Fruit fly (Drosophila melanogaster) whole organism, embryonic: Measurements from ENCODE around the gene Vav.

Experiments
- Abd-B ChIP-seq: fragments of 200-800 bp; sonication (Bioruptor generic); optimal IDR thresholded peaks from 2 replicates; lab custom pipeline; 2018; ENCODE audit warnings: missing biosample characterization, mild to moderate bottlenecking, missing genetic modification characterization, moderate library complexity
- Adf1 ChIP-seq: fragments of 200-800 bp; sonication (Bioruptor generic); IDR thresholded peaks from 2 replicates; pipeline ENCODE4 v1.3.6; 2022; ENCODE audit warnings: missing biosample characterization, missing genetic modification characterization
- CG10431 ChIP-seq: fragments of 200-800 bp; sonication (Bioruptor generic); optimal IDR thresholded peaks from 3 replicates; lab custom pipeline; 2018; ENCODE audit warnings: missing biosample characterization, mild to moderate bottlenecking, missing genetic modification characterization
- CG10565 ChIP-seq: fragments of 200-800 bp; sonication (Bioruptor generic); optimal IDR thresholded peaks from 3 replicates; lab custom pipeline; 2016; ENCODE audit warnings: missing biosample characterization, mild to moderate bottlenecking, missing genetic modification characterization
- CG11456 ChIP-seq: fragments of 200-800 bp; sonication (Bioruptor generic); IDR thresholded peaks from 3 replicates; pipeline ENCODE4 v1.3.6; 2022; ENCODE audit warnings: missing biosample characterization, missing genetic modification characterization
- CG11504 ChIP-seq: fragments of 200-800 bp; sonication (Bioruptor generic); optimal IDR thresholded peaks from 3 replicates; lab custom pipeline; 2019; ENCODE audit warnings: missing biosample characterization, mild to moderate bottlenecking, missing genetic modification characterization, moderate library complexity
- CG12299 ChIP-seq: fragments of 200-800 bp; sonication (Bioruptor generic); optimal IDR thresholded peaks from 2 replicates; lab custom pipeline; 2018; ENCODE audit warnings: missing biosample characterization, mild to moderate bottlenecking, missing genetic modification characterization
- CG12769 ChIP-seq: fragments of 200-800 bp; sonication (Bioruptor generic); optimal IDR thresholded peaks from 2 replicates; lab custom pipeline; 2019; ENCODE audit warnings: missing biosample characterization, mild to moderate bottlenecking, missing genetic modification characterization, moderate library complexity
- CG16779 ChIP-seq: fragments of 200-800 bp; sonication (Bioruptor generic); IDR thresholded peaks from 2 replicates; pipeline ENCODE4 v1.3.6; 2022; ENCODE audit warnings: missing biosample characterization, missing genetic modification characterization
- CG17186 ChIP-seq: fragments of 200-800 bp; sonication (Bioruptor generic); optimal IDR thresholded peaks from 3 replicates; lab custom pipeline; 2017; ENCODE audit warnings: missing biosample characterization, missing genetic modification reagents, missing genetic modification characterization
- CG18011 ChIP-seq: fragments of 200-800 bp; sonication (Bioruptor generic); optimal IDR thresholded peaks from 2 replicates; lab custom pipeline; 2017; ENCODE audit warnings: missing biosample characterization, missing genetic modification characterization, mild to moderate bottlenecking, moderate library complexity, missing genotype
- CG18619 ChIP-seq: fragments of 200-800 bp; sonication (Bioruptor generic); optimal IDR thresholded peaks from 3 replicates; lab custom pipeline; 2017; ENCODE audit warnings: missing biosample characterization, mild to moderate bottlenecking, missing genetic modification characterization
- CG2199 ChIP-seq: fragments of 200-800 bp; sonication (Bioruptor generic); IDR thresholded peaks from 3 replicates; pipeline ENCODE4 v1.3.6; 2022; ENCODE audit warnings: missing biosample characterization, missing genetic modification characterization
- CG2875 ChIP-seq: fragments of 200-800 bp; sonication (Bioruptor generic); optimal IDR thresholded peaks from 2 replicates; lab custom pipeline; 2017; ENCODE audit warnings: missing biosample characterization, mild to moderate bottlenecking, missing genetic modification characterization, missing genetic modification reagents
- CG30020 ChIP-seq: fragments of 200-800 bp; optimal IDR thresholded peaks from 2 replicates; lab custom pipeline; 2019; ENCODE audit warnings: missing biosample characterization, mild to moderate bottlenecking, missing genetic modification characterization, moderate library complexity
- CG34224 ChIP-seq: fragments of 200-800 bp; sonication (Bioruptor generic); IDR thresholded peaks from 3 replicates; pipeline ENCODE4 v1.3.6; 2022; ENCODE audit warnings: missing biosample characterization, missing genetic modification characterization; ENCODE audit not compliant: partially characterized antibody
- CG3726 ChIP-seq: fragments of 200-800 bp; sonication (Bioruptor generic); IDR thresholded peaks from 3 replicates; pipeline ENCODE4, ENCODE4 v1.3.6; 2022; ENCODE audit warnings: missing biosample characterization, missing genetic modification characterization
- CG3838 ChIP-seq: fragments of 200-800 bp; sonication (Bioruptor generic); optimal IDR thresholded peaks from 3 replicates; lab custom pipeline; 2016; ENCODE audit warnings: missing biosample characterization, missing genetic modification characterization
- CG42726 ChIP-seq: fragments of 200-800 bp; sonication (Bioruptor generic); IDR thresholded peaks from 2 replicates; pipeline ENCODE4 v1.3.6; 2022; ENCODE audit warnings: missing biosample characterization, missing genetic modification characterization; ENCODE audit not compliant: partially characterized antibody
- CG4404 ChIP-seq: fragments of 200-800 bp; sonication (Bioruptor generic); IDR thresholded peaks from 2 replicates; pipeline ENCODE4 v1.3.6; 2022; ENCODE audit warnings: missing biosample characterization, missing genetic modification characterization
- CG6254 ChIP-seq: fragments of 200-800 bp; sonication (Bioruptor generic); optimal IDR thresholded peaks from 3 replicates; lab custom pipeline; 2017; ENCODE audit warnings: mild to moderate bottlenecking, missing biosample characterization, missing genetic modification reagents, missing genetic modification characterization
- CG9797 ChIP-seq: fragments of 200-800 bp; sonication (Bioruptor generic); optimal IDR thresholded peaks from 3 replicates; lab custom pipeline; 2018; ENCODE audit warnings: missing biosample characterization, mild to moderate bottlenecking, missing genetic modification characterization
- CG9817 ChIP-seq: fragments of 200-800 bp; sonication (Bioruptor generic); optimal IDR thresholded peaks from 2 replicates; lab custom pipeline; 2018; ENCODE audit warnings: missing biosample characterization, mild to moderate bottlenecking, missing genetic modification characterization, moderate library complexity
- CkIIα-i1 ChIP-seq: fragments of 200-800 bp; sonication (Bioruptor generic); IDR thresholded peaks from 2 replicates; pipeline ENCODE4 v1.3.6; 2022; ENCODE audit warnings: missing biosample characterization, missing genetic modification characterization
- Dp ChIP-seq: fragments of 200-800 bp; sonication (Bioruptor generic); optimal IDR thresholded peaks from 2 replicates; lab custom pipeline; 2018; ENCODE audit warnings: missing biosample characterization, mild to moderate bottlenecking, missing genetic modification characterization, moderate library complexity
- Dref ChIP-seq: fragments of 200-800 bp; sonication (Bioruptor generic); IDR thresholded peaks from 2 replicates; pipeline ENCODE4 v1.3.6; 2022; ENCODE audit warnings: missing biosample characterization, missing genetic modification characterization
- E2f2 ChIP-seq: fragments of 200-800 bp; sonication (Bioruptor generic); IDR thresholded peaks from 2 replicates; pipeline ENCODE4 v1.3.6; 2022; ENCODE audit warnings: missing biosample characterization, missing genetic modification characterization
- Ets65A ChIP-seq: fragments of 200-800 bp; sonication (Bioruptor generic); peaks from one replicate; lab custom pipeline; 2016; ENCODE audit warnings: missing biosample characterization, missing genetic modification characterization
- Gsc ChIP-seq: fragments of 200-800 bp; sonication (Bioruptor generic); IDR thresholded peaks from 2 replicates; pipeline ENCODE4 v1.3.6; 2022; ENCODE audit warnings: missing biosample characterization, missing genetic modification characterization
- Hr39 ChIP-seq: fragments of >200 bp; optimal IDR thresholded peaks from 2 replicates; lab custom pipeline; 2017
- Mrtf ChIP-seq: fragments of 200-800 bp; sonication (Bioruptor generic); IDR thresholded peaks from 3 replicates; pipeline ENCODE4 v1.3.6; 2022; ENCODE audit warnings: missing biosample characterization, missing genetic modification characterization
- Scr ChIP-seq: fragments of 200-800 bp; sonication (Bioruptor generic); IDR thresholded peaks from 2 replicates; pipeline ENCODE4 v1.3.6; 2022; ENCODE audit warnings: missing biosample characterization, missing genetic modification characterization; ENCODE audit not compliant: partially characterized antibody
- Sry-β ChIP-seq: fragments of 200-800 bp; sonication (Bioruptor generic); optimal IDR thresholded peaks from 2 replicates; lab custom pipeline; 2018; ENCODE audit warnings: missing biosample characterization, mild to moderate bottlenecking, missing genetic modification characterization, moderate library complexity
- TFAM ChIP-seq: fragments of 200-800 bp; sonication (Bioruptor generic); optimal IDR thresholded peaks from 2 replicates; lab custom pipeline; 2017; ENCODE audit warnings: missing biosample characterization, missing genetic modification characterization, inconsistent platforms
- az2 ChIP-seq: fragments of 200-800 bp; sonication (Bioruptor generic); optimal IDR thresholded peaks from 3 replicates; lab custom pipeline; 2016; ENCODE audit warnings: missing biosample characterization, missing genetic modification characterization
- btn ChIP-seq: fragments of 200-800 bp; sonication (Bioruptor generic); optimal IDR thresholded peaks from 2 replicates; lab custom pipeline; 2016; ENCODE audit warnings: missing biosample characterization, missing genetic modification characterization
- en ChIP-seq: fragments of 200-800 bp; sonication (Bioruptor generic); optimal IDR thresholded peaks from 2 replicates; lab custom pipeline; 2016; ENCODE audit warnings: missing biosample characterization, missing genetic modification characterization
- fru ChIP-seq: fragments of >200 bp; optimal IDR thresholded peaks from 2 replicates; lab custom pipeline; 2017
- gfzf ChIP-seq: fragments of 200-800 bp; sonication (Bioruptor generic); optimal IDR thresholded peaks from 2 replicates; lab custom pipeline; 2016; ENCODE audit warnings: missing biosample characterization, mild to moderate bottlenecking, missing genetic modification characterization, moderate library complexity
- h ChIP-seq: fragments of >200 bp; optimal IDR thresholded peaks from 2 replicates; lab custom pipeline; 2017
- hth ChIP-seq: fragments of >200 bp; optimal IDR thresholded peaks from 2 replicates; lab custom pipeline; 2017; ENCODE audit warnings: inconsistent platforms
- lmd ChIP-seq: fragments of 200-800 bp; sonication (Bioruptor generic); IDR thresholded peaks from 2 replicates; pipeline ENCODE4 v1.3.6; 2022; ENCODE audit warnings: missing biosample characterization, missing genetic modification characterization
- odd ChIP-seq: fragments of 200-800 bp; sonication (Bioruptor generic); optimal IDR thresholded peaks from 2 replicates; lab custom pipeline; 2017; ENCODE audit warnings: missing biosample characterization, mild to moderate bottlenecking, missing genetic modification characterization
- pb ChIP-seq: fragments of 200-800 bp; sonication (Bioruptor generic); optimal IDR thresholded peaks from 3 replicates; lab custom pipeline; 2016; ENCODE audit warnings: missing biosample characterization, missing genetic modification characterization
- rib ChIP-seq: fragments of 200-800 bp; sonication (Bioruptor generic); IDR thresholded peaks from 2 replicates; pipeline ENCODE4 v1.3.6; 2022; ENCODE audit warnings: missing biosample characterization, missing genetic modification characterization
- ro ChIP-seq: fragments of 200-800 bp; sonication (Bioruptor generic); IDR thresholded peaks from 2 replicates; pipeline ENCODE4 v1.3.6; 2022; ENCODE audit warnings: missing biosample characterization, missing genetic modification characterization
- sd ChIP-seq: fragments of 200-800 bp; sonication (Bioruptor generic); optimal IDR thresholded peaks from 3 replicates; lab custom pipeline; 2018; ENCODE audit warnings: missing biosample characterization, mild to moderate bottlenecking, missing genetic modification characterization, moderate library complexity
- tio ChIP-seq: fragments of 200-800 bp; sonication (Bioruptor generic); optimal IDR thresholded peaks from 2 replicates; lab custom pipeline; 2017; ENCODE audit warnings: missing biosample characterization, missing genetic modification characterization, inconsistent platforms
- trem ChIP-seq: fragments of 200-800 bp; optimal IDR thresholded peaks from 3 replicates; lab custom pipeline; 2019; ENCODE audit warnings: missing biosample characterization, mild to moderate bottlenecking, missing genetic modification characterization, moderate library complexity
- yki ChIP-seq: fragments of >200 bp; optimal IDR thresholded peaks from 3 replicates; lab custom pipeline; 2018

The Vav gene

DNA sequence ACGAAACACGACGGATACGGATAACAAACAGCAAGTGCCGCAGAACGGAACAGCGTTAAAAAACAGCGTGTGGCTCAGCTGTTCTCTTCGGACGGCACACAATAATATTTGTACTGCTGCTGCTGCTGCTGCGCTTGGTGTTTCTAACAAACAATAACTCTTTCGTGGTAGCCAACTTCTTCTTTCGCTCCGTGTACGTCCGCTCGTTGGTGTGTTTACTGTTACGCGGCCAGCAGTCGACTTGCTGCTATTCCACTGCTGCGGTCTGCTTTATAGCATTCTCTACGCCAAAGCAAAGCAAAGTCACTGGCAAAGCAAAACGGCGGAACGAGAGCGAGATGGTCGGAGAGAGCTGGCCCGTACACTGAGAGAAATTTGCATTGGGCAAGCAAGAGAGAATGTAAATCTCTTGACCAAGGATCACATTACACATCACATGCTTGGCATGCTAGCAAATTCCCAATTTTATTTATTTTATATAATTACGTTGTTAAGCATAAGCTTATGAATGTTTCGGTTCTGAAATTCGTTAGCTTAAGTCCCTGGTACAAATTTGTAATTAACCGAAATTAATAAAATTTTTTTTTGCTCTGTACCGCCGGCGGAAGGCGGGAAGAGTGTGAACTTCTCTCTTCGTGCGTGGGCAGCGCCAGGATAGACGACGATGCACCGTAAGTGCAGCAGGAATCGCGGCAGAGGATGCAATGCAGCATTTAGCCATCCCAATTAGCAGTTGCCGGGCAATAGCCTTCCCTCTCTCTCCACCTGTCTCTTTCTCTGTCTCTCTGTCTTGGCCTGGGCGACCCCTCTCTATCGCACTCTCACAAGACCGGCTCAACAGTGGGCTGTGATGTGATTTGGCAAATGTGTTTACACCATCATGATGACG is 60.4 kb downstream of the Vav start, which contains the start of gene out (continued):
- TF ChIP-seq CG34224, result no peak
- peak; percentile 39 for TF ChIP-seq Sry-β (GFP tag; lab: Kevin White, UChicago)
- peak; percentile 75 for TF ChIP-seq CG18011 (GFP tag; lab: Kevin White, UChicago)
- 0 out of 2 replicates have a peak, but pooled peaks have one; percentile 28 for TF ChIP-seq Dref (GFP tag; lab: Robert Waterston, UW)
- peak; percentile 86 for TF ChIP-seq ro (GFP tag; lab: Robert Waterston, UW)
- TF ChIP-seq CG17186 (GFP tag; lab: Kevin White, UChicago), result peak; percentile 51
- peak; percentile 24 for TF ChIP-seq yki (lab: Kevin White, UChicago)
- TF ChIP-seq Mrtf (GFP tag; lab: Robert Waterston, UW), result peak; percentile 92
- peak; percentile 72 for TF ChIP-seq en (GFP tag; lab: Kevin White, UChicago)
- TF ChIP-seq Scr (GFP tag; lab: Robert Waterston, UW), result 0 out of 2 replicates have a peak, but pooled peaks have one; percentile 9
- peak; percentile 88 for TF ChIP-seq CG12769
- peak; percentile 68 for TF ChIP-seq CG3838
- peak; percentile 41 for TF ChIP-seq CG9797
- 0 out of 3 replicates have a peak, but pooled peaks have one; percentile 51 for TF ChIP-seq CG2199 (GFP tag; lab: Robert Waterston, UW)
- peak; percentile 16; the same call in 1 of the 2 replicates for TF ChIP-seq CG42726 (GFP tag; lab: Robert Waterston, UW)
- peak; percentile 91 for TF ChIP-seq CG2875 (GFP tag; lab: Kevin White, UChicago)
- TF ChIP-seq rib, result peak; percentile 88
- TF ChIP-seq lmd (GFP tag; lab: Robert Waterston, UW), result peak; percentile 97
- TF ChIP-seq trem, result peak; percentile 87
- TF ChIP-seq fru (lab: Kevin White, UChicago), result no peak
- TF ChIP-seq CG11504 (tag; lab: Kevin White, UChicago), result peak; percentile 94
- peak; percentile 94 for TF ChIP-seq CG4404 (GFP tag; lab: Robert Waterston, UW)
- peak; percentile 72 for TF ChIP-seq sd
- peak; percentile 91 for TF ChIP-seq CG11456 (GFP tag; lab: Robert Waterston, UW)
- TF ChIP-seq hth (lab: Kevin White, UChicago), result no peak
- TF ChIP-seq E2f2 (GFP tag; lab: Robert Waterston, UW), result peak; percentile 78
- TF ChIP-seq CG9817 (tag; lab: Kevin White, UChicago), result peak; percentile 91
- peak; percentile 88 for TF ChIP-seq CG12299
- peak; percentile 99 for TF ChIP-seq Ets65A (GFP tag; lab: Kevin White, UChicago)
- TF ChIP-seq CG30020 (tag; lab: Kevin White, UChicago), result peak; percentile 71
- peak; percentile 82 for TF ChIP-seq CG10431 (GFP tag; lab: Kevin White, UChicago)
- peak; percentile 72 for TF ChIP-seq pb (GFP tag; lab: Kevin White, UChicago)
- peak; percentile 14 for TF ChIP-seq Dp
- peak; percentile 66 for TF ChIP-seq CG10565 (GFP tag; lab: Kevin White, UChicago)
- no peak for TF ChIP-seq h (lab: Kevin White, UChicago)
- peak; percentile 83 for TF ChIP-seq CkIIα-i1
- TF ChIP-seq CG3726 (GFP tag; lab: Robert Waterston, UW), result peak; percentile 93
- TF ChIP-seq odd (GFP tag; lab: Kevin White, UChicago), result peak; percentile 94
- peak; percentile 45 for TF ChIP-seq btn (GFP tag; lab: Kevin White, UChicago)
- peak; percentile 91 for TF ChIP-seq CG6254
- peak; percentile 90 for TF ChIP-seq Gsc (GFP tag; lab: Robert Waterston, UW)
- peak; percentile 78 for TF ChIP-seq Adf1 (GFP tag; lab: Robert Waterston, UW)
- peak; percentile 94 for TF ChIP-seq az2 (GFP tag; lab: Kevin White, UChicago)
- peak; percentile 70; the same call in 1 of the 2 replicates for TF ChIP-seq CG16779
- no peak for TF ChIP-seq Hr39 (lab: Kevin White, UChicago)
- TF ChIP-seq gfzf (GFP tag; lab: Kevin White, UChicago), result no peak
- peak; percentile 91 for TF ChIP-seq Abd-B (GFP tag; lab: Kevin White, UChicago)
- peak; percentile 93 for TF ChIP-seq tio (GFP tag; lab: Kevin White, UChicago)
- TF ChIP-seq CG18619 (GFP tag; lab: Kevin White, UChicago), result peak; percentile 94
- peak; percentile 73 for TF ChIP-seq TFAM
